Fruit fly (Drosophila melanogaster): ENCODE data around the gene CG33912.

DNA sequence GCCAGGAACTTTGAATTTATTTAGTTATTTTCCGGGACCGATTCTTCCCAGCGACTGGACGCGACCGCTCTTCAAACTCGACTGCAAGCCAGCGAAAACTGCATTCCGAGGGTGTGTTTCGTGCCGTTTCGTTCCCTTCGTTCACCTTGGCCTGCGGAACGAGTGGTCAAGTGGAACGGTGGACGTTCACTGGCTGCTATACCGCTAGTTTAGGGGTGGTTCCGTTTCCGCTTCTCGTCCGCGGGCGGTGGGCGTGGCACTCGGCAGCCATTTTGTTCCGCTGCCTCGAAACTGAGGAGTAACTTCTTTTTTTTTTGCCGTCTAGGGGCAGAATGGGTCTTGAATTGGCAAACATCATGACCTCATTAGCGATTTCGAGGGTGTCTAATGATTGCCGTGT, 37.2 kb upstream of the CG33912 start, which contains the start of gene Six4:
- no peak for TF ChIP-seq psq (optimal IDR thresholded peaks at IDR 0.05)
- no peak for TF ChIP-seq pan (optimal IDR thresholded peaks at IDR 0.05)
- TF ChIP-seq usp (GFP tag; optimal IDR thresholded peaks at IDR 0.05) = no peak
- TF ChIP-seq CG8478 (optimal IDR thresholded peaks at IDR 0.05) = no peak
- TF ChIP-seq EcR (GFP tag; optimal IDR thresholded peaks at IDR 0.05) = no peak
- no peak for TF ChIP-seq Dll (optimal IDR thresholded peaks at IDR 0.05)

Measured in whole organism.